Worm (Caenorhabditis elegans) whole organism, L4/young adult: ENCODE data around the gene rpl-28.

ENCODE experiments used
- W03F9.2 ChIP-seq: fragments of 150-350 bp; optimal IDR thresholded peaks from 2 replicates; lab custom pipeline; 2014; ENCODE audit warnings: missing biosample characterization, missing genetic modification characterization
- dao-5 ChIP-seq: sonication (generic microtip); optimal IDR thresholded peaks from 2 replicates; lab custom pipeline; 2016; ENCODE audit warnings: missing genotype, missing genetic modification characterization, moderate library complexity, missing compliant biosample characterization
- him-1 ChIP-seq: sonication (generic microtip); optimal IDR thresholded peaks from 2 replicates; lab custom pipeline; 2016; ENCODE audit warnings: missing genotype, missing genetic modification reagents, missing genetic modification characterization, missing compliant biosample characterization

Gene rpl-28

ce11 chrV:12728062-12728665, at the start of gene rpl-28, which contains the start of gene mrpl-49:
TSS of gene rpl-28 (minus strand) at chrV:12728112.
TSS of gene mrpl-49 (plus strand) at chrV:12728631.
- TF ChIP-seq W03F9.2 (tag; lab: Kevin White, UChicago) (peak; percentile 93), dao-5 (no peak), him-1 (peak; percentile 15)

DNA sequence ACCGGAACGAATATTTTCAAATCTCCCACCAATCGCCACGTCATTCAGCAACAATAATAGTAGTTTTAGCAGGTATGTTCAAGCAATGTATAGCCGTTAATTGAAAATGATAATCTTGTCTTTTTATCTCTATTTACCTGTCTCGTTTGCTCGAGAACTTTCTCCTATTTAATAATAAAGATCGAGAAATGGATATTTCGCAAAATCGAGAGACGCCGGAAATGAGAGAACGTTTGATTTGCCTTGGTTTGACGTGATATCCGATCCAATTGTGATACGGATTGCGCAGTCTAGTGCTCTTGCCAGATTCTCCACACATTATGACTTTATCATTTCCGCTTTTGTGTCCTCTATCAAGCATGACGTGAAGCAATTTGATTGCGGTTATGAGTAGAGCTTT, 45.9 kb upstream of the rpl-28 start:
- TF ChIP-seq W03F9.2 (tag; lab: Kevin White, UChicago) (no peak), dao-5 (no peak), him-1 (no peak)

DNA sequence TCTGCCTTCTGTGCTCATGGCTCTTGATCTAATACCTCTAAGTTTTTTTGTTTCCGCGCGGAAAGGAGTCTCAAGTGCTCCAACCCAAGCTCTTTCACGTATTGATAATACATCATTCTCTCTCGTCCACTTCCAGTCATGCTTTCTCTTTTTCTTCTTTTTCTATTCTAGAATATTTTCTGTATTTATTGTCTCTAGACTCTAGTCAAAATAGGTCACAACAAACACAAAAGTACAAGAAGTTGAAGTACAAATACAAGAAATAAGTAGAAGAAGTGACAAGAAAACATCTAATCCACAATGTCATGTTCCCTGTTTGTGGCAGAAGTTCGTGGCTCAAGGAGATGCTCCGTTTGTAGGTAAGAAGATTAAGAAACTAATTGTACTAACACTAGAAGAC, 45.3 kb upstream of the rpl-28 start, which contains the start of gene ZC455.1:
Gene ZC455.1 (plus strand): TSS at position 301 of the 400 bp plus-strand sequence.
- TF ChIP-seq dao-5 (no peak), him-1 (no peak), W03F9.2 (tag; lab: Kevin White, UChicago) (no peak)

ce11 chrV:12768946-12769345, 41.0 kb upstream of the rpl-28 start, which contains the start of gene srt-43:
TSS of gene srt-43 (plus strand) at chrV:12769246.
- TF ChIP-seq dao-5 (no peak), W03F9.2 (tag; lab: Kevin White, UChicago) (no peak), him-1 (no peak)

ce11 chrV:12763291-12763995, 35.5 kb upstream of the rpl-28 start, which contains the start of the genes abcf-1 and scc-3:
TSS of gene abcf-1 (minus strand) at chrV:12763375.
TSS of gene scc-3 (plus strand) at chrV:12763945.
- no peak for TF ChIP-seq dao-5
- TF ChIP-seq W03F9.2 (tag; lab: Kevin White, UChicago): peak; percentile 11
- TF ChIP-seq him-1: no peak

- no peak for TF ChIP-seq W03F9.2 (tag; lab: Kevin White, UChicago)
- no peak for TF ChIP-seq dao-5
- TF ChIP-seq him-1: no peak
Measured at ce11 chrV:12760913-12761312, 33.0 kb upstream of the rpl-28 start, which contains the start of gene F18E2.15. TSS of gene F18E2.15 (minus strand) at chrV:12761013.

DNA sequence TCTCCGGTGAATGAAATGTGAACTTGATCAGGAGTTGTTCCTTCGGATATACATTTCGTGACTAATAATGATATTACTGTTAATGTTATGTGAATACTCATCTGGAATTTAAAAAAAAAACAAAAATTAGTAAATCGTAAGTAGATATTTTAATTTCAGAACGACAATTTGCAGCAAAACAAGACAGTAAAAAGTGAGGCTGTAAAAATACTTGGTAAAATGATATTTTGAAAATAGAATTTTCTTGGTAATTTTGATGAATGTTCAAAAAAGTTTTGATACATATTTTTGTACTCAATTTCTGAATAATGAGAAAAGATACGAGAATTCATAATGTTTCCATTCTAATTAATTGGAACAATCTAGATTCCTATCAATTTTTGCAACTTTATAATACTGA, 31.7 kb upstream of the rpl-28 start, which contains the start of gene papl-1:
Gene papl-1 (minus strand): TSS at position 101 of the 400 bp plus-strand sequence.
- TF ChIP-seq W03F9.2 (tag; lab: Kevin White, UChicago) (no peak), dao-5 (no peak), him-1 (no peak)

DNA sequence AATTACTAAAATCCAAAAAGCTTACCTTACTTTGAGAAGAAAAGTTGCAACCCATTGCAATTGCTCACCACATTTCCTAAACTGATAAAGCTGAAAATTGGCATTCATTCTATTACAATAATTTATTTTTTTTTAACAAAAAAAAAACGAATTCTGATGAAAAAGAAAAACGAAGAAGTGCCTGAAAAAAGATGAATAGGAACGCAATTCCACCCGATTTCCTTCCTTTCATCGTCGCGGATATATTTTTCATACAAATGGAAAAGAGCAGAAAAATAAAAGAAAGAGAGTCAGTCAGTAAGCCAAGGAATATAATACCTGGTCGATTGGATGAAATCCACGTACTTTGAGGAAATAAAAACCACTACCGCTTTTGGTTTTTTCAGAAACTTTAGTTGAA, 26.9 kb upstream of the rpl-28 start, which contains the start of gene gpa-13:
Gene gpa-13 (minus strand): TSS at position 101 of the 400 bp plus-strand sequence.
- TF ChIP-seq dao-5 (no peak), him-1 (no peak), W03F9.2 (tag; lab: Kevin White, UChicago) (no peak)

ce11 chrV:12752407-12752806, 24.5 kb upstream of the rpl-28 start, which contains the start of gene C15C8.8:
TSS of gene C15C8.8 (minus strand) at chrV:12752507.
- no peak for TF ChIP-seq dao-5
- no peak for TF ChIP-seq him-1
- no peak for TF ChIP-seq W03F9.2 (tag; lab: Kevin White, UChicago)

DNA sequence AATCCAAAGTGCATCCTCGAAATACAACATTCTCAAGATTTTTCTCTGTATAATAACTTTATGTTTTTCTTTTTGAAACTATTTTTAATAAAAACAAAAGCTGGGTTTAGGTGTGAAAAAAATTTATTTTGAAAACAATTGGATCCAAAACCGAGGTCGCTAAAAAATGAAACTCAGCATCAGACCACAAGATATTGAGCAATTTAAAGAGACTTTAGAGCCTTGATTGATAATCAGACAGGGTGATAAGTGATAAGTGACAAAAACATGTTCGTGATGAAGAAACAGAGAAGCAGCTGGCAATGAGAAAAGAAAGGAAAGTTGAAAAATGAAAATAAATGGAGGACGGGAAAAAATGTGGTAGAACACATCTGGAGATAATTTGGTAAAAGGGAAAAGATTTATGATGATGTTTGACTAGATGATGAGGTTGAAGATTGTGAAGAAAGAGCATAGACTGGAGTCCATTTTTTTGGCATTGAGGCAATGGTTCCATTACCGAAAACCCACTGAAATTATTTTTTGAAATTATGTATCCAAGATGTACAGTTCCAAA, 23.7 kb upstream of the rpl-28 start, which contains the start of gene C15C8.6:
Gene C15C8.6 (minus strand): TSS at position 51 of the 556 bp plus-strand sequence.
- TF ChIP-seq dao-5 (no peak), W03F9.2 (tag; lab: Kevin White, UChicago) (no peak), him-1 (no peak)

DNA sequence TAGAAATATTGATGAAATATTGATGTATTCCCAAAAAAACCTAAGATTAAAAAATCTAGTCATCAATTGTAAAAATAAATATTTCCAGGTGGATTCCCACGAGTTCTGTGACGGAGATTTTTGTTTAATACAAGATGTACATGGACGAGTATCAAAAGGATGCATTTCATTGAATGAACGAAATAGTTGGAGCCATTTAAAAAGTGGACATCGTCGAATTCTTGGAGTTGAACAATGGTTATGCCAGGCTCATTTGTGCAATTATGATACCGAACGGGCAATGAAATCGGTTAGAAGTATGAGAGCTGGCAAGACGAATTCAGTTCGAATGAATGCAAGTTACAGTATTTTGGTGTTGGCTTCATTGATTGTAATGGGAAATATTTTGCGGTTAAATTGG, 21.6 kb upstream of the rpl-28 start:
- TF ChIP-seq dao-5: no peak
- no peak for TF ChIP-seq him-1
- no peak for TF ChIP-seq W03F9.2 (tag; lab: Kevin White, UChicago)

- no peak for TF ChIP-seq him-1
- no peak for TF ChIP-seq W03F9.2 (tag; lab: Kevin White, UChicago)
- TF ChIP-seq dao-5: no peak
Measured at ce11 chrV:12747856-12748255, 19.9 kb upstream of the rpl-28 start, which contains the start of gene C15C8.5. TSS of gene C15C8.5 (plus strand) at chrV:12748007.

ce11 chrV:12747431-12747830, 19.5 kb upstream of the rpl-28 start, which contains the start of gene C15C8.4:
TSS of gene C15C8.4 (minus strand) at chrV:12747463.
- TF ChIP-seq W03F9.2 (tag; lab: Kevin White, UChicago) (no peak), him-1 (no peak), dao-5 (no peak)

DNA sequence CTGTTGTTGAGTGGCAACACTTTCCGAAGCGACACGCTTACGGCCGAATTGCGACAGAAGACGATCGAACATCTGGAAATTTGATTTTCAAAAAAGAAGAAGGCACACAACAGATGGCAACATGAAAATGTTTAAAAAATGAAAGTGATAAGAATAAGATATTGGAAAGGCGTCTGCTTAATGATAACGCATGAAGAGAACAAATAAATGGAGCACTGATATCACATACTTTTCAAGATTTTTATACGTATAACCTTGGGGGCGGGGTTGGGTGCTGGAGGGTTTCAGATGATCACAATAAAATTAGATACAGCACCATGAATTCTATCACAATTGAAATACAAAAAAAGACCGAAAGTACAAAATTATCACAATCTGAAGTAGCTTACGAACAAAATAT, 17.1 kb upstream of the rpl-28 start, which contains the start of gene C15C8.7:
Gene C15C8.7 (minus strand): TSS at position 72 of the 400 bp plus-strand sequence.
- no peak for TF ChIP-seq W03F9.2 (tag; lab: Kevin White, UChicago)
- TF ChIP-seq him-1: no peak
- no peak for TF ChIP-seq dao-5
